Worm (Caenorhabditis elegans): Measurements from ENCODE around the gene K07F5.22.

DNA sequence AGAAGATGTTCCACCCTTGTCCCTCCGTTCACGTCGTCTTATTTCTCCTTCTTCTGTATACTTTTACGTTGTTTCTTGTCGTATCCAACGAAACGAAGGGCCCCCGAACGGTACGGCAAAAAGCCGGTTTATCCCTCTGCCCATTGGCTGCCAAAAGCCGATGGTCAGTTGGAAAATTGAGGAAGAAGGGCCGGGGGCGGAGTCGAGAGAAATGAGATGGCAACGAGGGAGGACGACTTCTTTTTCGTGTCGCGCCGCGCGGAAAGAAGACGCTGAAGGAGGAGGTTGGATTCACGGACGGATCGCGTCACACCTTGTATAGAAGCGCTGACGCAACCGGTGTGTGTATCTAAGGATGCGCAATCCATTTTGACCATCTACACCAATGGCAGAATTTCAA lies 50.2 kb downstream of the K07F5.22 start:
- TF ChIP-seq T22C8.4 (GFP tag; IDR thresholded peaks at IDR 0.05) (no peak), flt-1 (GFP tag; IDR thresholded peaks at IDR 0.05) (no peak), ref-1 (GFP tag; conservative IDR thresholded peaks at IDR 0.05) (no peak), med-1 (GFP tag; optimal IDR thresholded peaks at IDR 0.05; ENCODE audit: insufficient read depth) (no peak), klf-2 (GFP tag; conservative IDR thresholded peaks at IDR 0.05) (no peak), ztf-29 (GFP tag; IDR thresholded peaks at IDR 0.05) (no peak), tab-1 (GFP tag; IDR thresholded peaks at IDR 0.05) (no peak), ztf-23 (GFP tag; IDR thresholded peaks at IDR 0.05) (no peak), cog-1 (tag; optimal IDR thresholded peaks at IDR 0.05) (no peak)

Measured in whole organism, midembryonic.